Worm (Caenorhabditis elegans) whole organism, mixed stage, embryonic: ENCODE data around the gene ymel-1.

Source experiments
- blmp-1 ChIP-seq: fragments of 150-350 bp; optimal IDR thresholded peaks from 2 replicates; lab custom pipeline; 2014; ENCODE audit warnings: missing biosample characterization, missing genetic modification characterization
- ces-1 ChIP-seq: fragments of 150-350 bp; optimal IDR thresholded peaks from 2 replicates; lab custom pipeline; 2014; ENCODE audit warnings: missing biosample characterization, missing genetic modification reagents, missing genetic modification characterization
- elt-1 ChIP-seq: sonication (generic microtip); optimal IDR thresholded peaks from 2 replicates; lab custom pipeline; 2017; ENCODE audit warnings: missing genetic modification characterization, mild to moderate bottlenecking, missing compliant biosample characterization, antibody characterized with exemption, moderate library complexity, borderline replicate concordance; ENCODE audit not compliant: insufficient read depth
- elt-3 ChIP-seq: fragments of 150-350 bp; optimal IDR thresholded peaks from 2 replicates; lab custom pipeline; 2014; ENCODE audit warnings: missing biosample characterization, missing genetic modification characterization
- lin-13 ChIP-seq: fragments of 150-350 bp; optimal IDR thresholded peaks from 2 replicates; lab custom pipeline; 2014; ENCODE audit warnings: missing biosample characterization, missing genetic modification characterization
- lin-32 ChIP-seq: fragments of 200-800 bp; sonication (Bioruptor generic); optimal IDR thresholded peaks from 2 replicates; lab custom pipeline; 2018; ENCODE audit warnings: mild to moderate bottlenecking, missing genetic modification characterization, missing compliant biosample characterization
- mab-5 ChIP-seq: fragments of 150-350 bp; optimal IDR thresholded peaks from 2 replicates; lab custom pipeline; 2014; ENCODE audit warnings: missing biosample characterization, missing genetic modification characterization
- mep-1 ChIP-seq: fragments of 150-350 bp; optimal IDR thresholded peaks from 2 replicates; lab custom pipeline; 2017; ENCODE audit warnings: missing biosample characterization, missing genetic modification reagents, missing genetic modification characterization, inconsistent platforms
- nhr-12 ChIP-seq: fragments of 150-350 bp; optimal IDR thresholded peaks from 2 replicates; lab custom pipeline; 2014; ENCODE audit warnings: missing biosample characterization, missing genetic modification characterization
- pha-4 ChIP-seq: fragments of 150-350 bp; optimal IDR thresholded peaks from 2 replicates; lab custom pipeline; 2018; ENCODE audit warnings: missing biosample characterization, missing genetic modification reagents, missing genetic modification characterization
- snpc-4 ChIP-seq: fragments of 150-350 bp; optimal IDR thresholded peaks from 2 replicates; lab custom pipeline; 2014; ENCODE audit warnings: missing biosample characterization, missing genetic modification characterization
- unc-62 ChIP-seq: fragments of 150-350 bp; optimal IDR thresholded peaks from 2 replicates; lab custom pipeline; 2014; ENCODE audit warnings: missing biosample characterization, missing genetic modification reagents, missing genetic modification characterization

DNA sequence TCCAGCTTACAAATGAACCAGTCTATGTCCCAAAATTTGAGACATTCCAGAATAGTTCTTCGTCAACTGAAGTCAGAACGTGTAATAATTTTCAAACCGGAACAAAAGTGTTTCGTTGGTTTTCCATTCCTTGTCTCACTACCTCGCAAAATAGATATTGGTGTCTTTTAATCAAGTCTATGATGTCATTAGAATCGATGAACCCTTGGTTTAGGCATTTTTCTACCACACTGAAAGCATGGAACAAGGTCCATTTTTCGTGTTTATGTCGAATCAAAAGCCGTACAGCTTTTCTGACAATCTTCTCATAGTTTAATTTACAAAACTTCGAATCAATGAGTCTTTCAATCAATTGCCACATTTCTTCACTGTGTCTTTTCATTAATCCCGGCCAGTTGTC is 30.8 kb downstream of the ymel-1 start, which contains the start of gene H04D03.7:
- no peak for TF ChIP-seq elt-1 (tag; lab: Kevin White, UChicago)
- TF ChIP-seq elt-3: no peak
- no peak for TF ChIP-seq unc-62 (GFP tag; lab: Kevin White, UChicago)
- no peak for TF ChIP-seq blmp-1 (tag; lab: Kevin White, UChicago)
- no peak for TF ChIP-seq mab-5
- TF ChIP-seq mep-1 (tag; lab: Kevin White, UChicago): no peak
- TF ChIP-seq lin-32 (GFP tag; lab: Kevin White, UChicago): no peak
- TF ChIP-seq nhr-12 (tag; lab: Kevin White, UChicago): no peak
- no peak for TF ChIP-seq pha-4 (tag; lab: Kevin White, UChicago)
- TF ChIP-seq snpc-4 (tag; lab: Kevin White, UChicago): no peak
- TF ChIP-seq ces-1: no peak
- no peak for TF ChIP-seq lin-13
